Worm (Caenorhabditis elegans) whole organism, mixed stage, embryonic: Measurements from ENCODE around the gene F55C12.19.

Source experiments
- bed-3 ChIP-seq: fragments of 200-800 bp; sonication (Bioruptor generic); optimal IDR thresholded peaks from 3 replicates; lab custom pipeline; 2018; ENCODE audit warnings: mild to moderate bottlenecking, missing genetic modification characterization, moderate library complexity, missing compliant biosample characterization
- blmp-1 ChIP-seq: fragments of 150-350 bp; optimal IDR thresholded peaks from 2 replicates; lab custom pipeline; 2014; ENCODE audit warnings: missing biosample characterization, missing genetic modification characterization
- ceh-39 ChIP-seq: fragments of 150-350 bp; optimal IDR thresholded peaks from 2 replicates; lab custom pipeline; 2014; ENCODE audit warnings: missing biosample characterization, missing genetic modification characterization
- ceh-43 ChIP-seq: fragments of 200-800 bp; sonication (Bioruptor generic); optimal IDR thresholded peaks from 2 replicates; lab custom pipeline; 2018; ENCODE audit warnings: mild to moderate bottlenecking, missing genetic modification characterization, moderate library complexity, missing compliant biosample characterization
- ceh-83 ChIP-seq: fragments of 200-800 bp; sonication (Bioruptor generic); optimal IDR thresholded peaks from 2 replicates; lab custom pipeline; 2018; ENCODE audit warnings: mild to moderate bottlenecking, missing genetic modification characterization, missing compliant biosample characterization
- ces-1 ChIP-seq: fragments of 150-350 bp; optimal IDR thresholded peaks from 2 replicates; lab custom pipeline; 2014; ENCODE audit warnings: missing biosample characterization, missing genetic modification reagents, missing genetic modification characterization
- cnd-1 ChIP-seq: fragments of 200-800 bp; sonication (Bioruptor generic); optimal IDR thresholded peaks from 2 replicates; lab custom pipeline; 2018; ENCODE audit warnings: mild to moderate bottlenecking, missing genetic modification characterization, missing compliant biosample characterization
- drap-1 ChIP-seq: fragments of 200-800 bp; sonication (Bioruptor generic); optimal IDR thresholded peaks from 3 replicates; lab custom pipeline; 2018; ENCODE audit warnings: mild to moderate bottlenecking, missing genetic modification characterization, missing compliant biosample characterization
- elt-1 ChIP-seq: sonication (generic microtip); optimal IDR thresholded peaks from 2 replicates; lab custom pipeline; 2017; ENCODE audit warnings: missing genetic modification characterization, mild to moderate bottlenecking, missing compliant biosample characterization, antibody characterized with exemption, moderate library complexity, borderline replicate concordance; ENCODE audit not compliant: insufficient read depth
- elt-3 ChIP-seq: fragments of 150-350 bp; optimal IDR thresholded peaks from 2 replicates; lab custom pipeline; 2014; ENCODE audit warnings: missing biosample characterization, missing genetic modification characterization
- flh-1 ChIP-seq: fragments of 200-800 bp; sonication (Bioruptor generic); optimal IDR thresholded peaks from 2 replicates; lab custom pipeline; 2018; ENCODE audit warnings: mild to moderate bottlenecking, missing genetic modification characterization, moderate library complexity, missing compliant biosample characterization
- hlh-1 ChIP-seq: fragments of 150-350 bp; optimal IDR thresholded peaks from 2 replicates; lab custom pipeline; 2014; ENCODE audit warnings: missing biosample characterization, missing genetic modification reagents, missing genetic modification characterization
- lin-13 ChIP-seq: fragments of 150-350 bp; optimal IDR thresholded peaks from 2 replicates; lab custom pipeline; 2014; ENCODE audit warnings: missing biosample characterization, missing genetic modification characterization
- lin-32 ChIP-seq: fragments of 200-800 bp; sonication (Bioruptor generic); optimal IDR thresholded peaks from 2 replicates; lab custom pipeline; 2018; ENCODE audit warnings: mild to moderate bottlenecking, missing genetic modification characterization, missing compliant biosample characterization
- lsy-2 ChIP-seq: fragments of 150-350 bp; optimal IDR thresholded peaks from 2 replicates; lab custom pipeline; 2014; ENCODE audit warnings: missing biosample characterization, missing genetic modification characterization
- mab-5 ChIP-seq: fragments of 150-350 bp; optimal IDR thresholded peaks from 2 replicates; lab custom pipeline; 2014; ENCODE audit warnings: missing biosample characterization, missing genetic modification characterization
- mep-1 ChIP-seq: fragments of 150-350 bp; optimal IDR thresholded peaks from 2 replicates; lab custom pipeline; 2017; ENCODE audit warnings: missing biosample characterization, missing genetic modification reagents, missing genetic modification characterization, inconsistent platforms
- mls-2 ChIP-seq: sonication (generic microtip); optimal IDR thresholded peaks from 2 replicates; lab custom pipeline; 2016; ENCODE audit warnings: mild to moderate bottlenecking, missing genetic modification characterization, moderate library complexity, missing compliant biosample characterization
- nhr-2 ChIP-seq: fragments of 150-350 bp; optimal IDR thresholded peaks from 2 replicates; lab custom pipeline; 2014; ENCODE audit warnings: missing biosample characterization, missing genetic modification characterization
- nhr-237 ChIP-seq: fragments of 150-350 bp; optimal IDR thresholded peaks from 2 replicates; lab custom pipeline; 2014; ENCODE audit warnings: missing biosample characterization, missing genetic modification characterization
- nhr-28 ChIP-seq: fragments of 150-350 bp; optimal IDR thresholded peaks from 2 replicates; lab custom pipeline; 2014; ENCODE audit warnings: missing biosample characterization, missing genetic modification characterization
- nhr-76 ChIP-seq: sonication (generic microtip); optimal IDR thresholded peaks from 2 replicates; lab custom pipeline; 2017; ENCODE audit warnings: missing biosample characterization, missing genetic modification characterization
- pha-4 ChIP-seq: fragments of 150-350 bp; optimal IDR thresholded peaks from 2 replicates; lab custom pipeline; 2018; ENCODE audit warnings: missing biosample characterization, missing genetic modification reagents, missing genetic modification characterization
- sem-2 ChIP-seq: fragments of 200-800 bp; sonication (Bioruptor generic); optimal IDR thresholded peaks from 2 replicates; lab custom pipeline; 2018; ENCODE audit warnings: mild to moderate bottlenecking, missing genetic modification characterization, missing compliant biosample characterization
- tbx-8 ChIP-seq: fragments of 200-800 bp; sonication (Bioruptor generic); optimal IDR thresholded peaks from 2 replicates; lab custom pipeline; 2018; ENCODE audit warnings: mild to moderate bottlenecking, missing genetic modification characterization, moderate library complexity, missing compliant biosample characterization
- unc-120 ChIP-seq: sonication (generic microtip); optimal IDR thresholded peaks from 2 replicates; lab custom pipeline; 2017; ENCODE audit warnings: missing genetic modification characterization, missing compliant biosample characterization; ENCODE audit not compliant: poor library complexity, severe bottlenecking
- unc-39 ChIP-seq: fragments of 150-350 bp; optimal IDR thresholded peaks from 2 replicates; lab custom pipeline; 2014; ENCODE audit warnings: missing biosample characterization, missing genetic modification characterization
- unc-62 ChIP-seq: fragments of 150-350 bp; optimal IDR thresholded peaks from 2 replicates; lab custom pipeline; 2014; ENCODE audit warnings: missing biosample characterization, missing genetic modification reagents, missing genetic modification characterization
- zip-8 ChIP-seq: fragments of 150-350 bp; optimal IDR thresholded peaks from 2 replicates; lab custom pipeline; 2014; ENCODE audit warnings: missing biosample characterization, missing genetic modification characterization
- ztf-11 ChIP-seq: fragments of 150-350 bp; optimal IDR thresholded peaks from 2 replicates; lab custom pipeline; 2014; ENCODE audit warnings: missing biosample characterization, missing genetic modification characterization

The F55C12.19 gene

ce11 chrII:5860621-5861020 is 5.3 kb upstream of the F55C12.19 start:
- TF ChIP-seq hlh-1 (tag; lab: Kevin White, UChicago) (no peak), tbx-8 (GFP tag; lab: Kevin White, UChicago) (no peak), drap-1 (GFP tag; lab: Kevin White, UChicago) (no peak), cnd-1 (tag; lab: Kevin White, UChicago) (no peak), unc-120 (tag; lab: Kevin White, UChicago) (no peak), ceh-43 (GFP tag; lab: Kevin White, UChicago) (no peak)

ce11 chrII:5863893-5864292 is 2.0 kb upstream of the F55C12.19 start, which contains the start of gene tag-234:
Gene tag-234, plus strand, starts transcription at chrII:5864193.
- no peak for TF ChIP-seq mab-5 (tag; lab: Kevin White, UChicago)
- no peak for TF ChIP-seq nhr-28 (tag; lab: Kevin White, UChicago)
- TF ChIP-seq ceh-39 (tag; lab: Kevin White, UChicago) = no peak
- no peak for TF ChIP-seq mep-1 (tag; lab: Kevin White, UChicago)
- TF ChIP-seq unc-62 (GFP tag; lab: Kevin White, UChicago) = no peak
- no peak for TF ChIP-seq drap-1 (GFP tag; lab: Kevin White, UChicago)
- TF ChIP-seq mls-2 (tag; lab: Kevin White, UChicago) = no peak
- no peak for TF ChIP-seq unc-120 (tag; lab: Kevin White, UChicago)
- no peak for TF ChIP-seq unc-39 (tag; lab: Kevin White, UChicago)
- no peak for TF ChIP-seq lsy-2 (tag; lab: Kevin White, UChicago)
- TF ChIP-seq flh-1 (GFP tag; lab: Kevin White, UChicago) = no peak
- TF ChIP-seq ceh-43 (GFP tag; lab: Kevin White, UChicago) = no peak
- no peak for TF ChIP-seq ces-1
- TF ChIP-seq, all 35 proteins: peak for 0

ce11 chrII:5866920-5867319 is 981 bp downstream of the F55C12.19 start:
- TF ChIP-seq drap-1 (GFP tag; lab: Kevin White, UChicago) = no peak
- TF ChIP-seq, all 35 proteins: peak for 0

DNA sequence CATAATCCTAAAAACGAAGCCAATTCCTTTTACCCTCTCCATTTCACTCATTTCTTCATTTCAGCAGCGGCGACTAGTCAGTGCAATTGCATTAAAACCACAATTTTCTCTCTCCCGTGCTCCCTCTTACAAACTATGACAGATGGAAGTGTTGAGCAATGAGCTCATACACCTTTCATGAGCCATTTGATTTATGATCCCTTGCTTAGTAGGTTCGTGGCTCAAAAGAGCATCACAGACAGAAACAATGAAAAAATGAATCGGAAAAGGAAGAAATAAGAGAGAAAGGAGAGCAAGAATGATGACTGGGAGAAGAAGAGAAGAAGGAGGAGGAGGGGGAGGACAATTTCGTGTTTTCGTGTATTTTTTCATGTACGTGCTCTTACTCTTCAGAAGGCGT is 5.6 kb downstream of the F55C12.19 start:
- no peak for TF ChIP-seq nhr-76 (tag; lab: Kevin White, UChicago)
- TF ChIP-seq ces-1 = peak; percentile 36

ce11 chrII:5872414-5872813 is 6.5 kb downstream of the F55C12.19 start:
- TF ChIP-seq nhr-2 (no peak), lin-13 (tag; lab: Kevin White, UChicago) (no peak), ceh-83 (no peak), ces-1 (no peak), nhr-28 (tag; lab: Kevin White, UChicago) (no peak), unc-62 (GFP tag; lab: Kevin White, UChicago) (no peak), ztf-11 (no peak), unc-120 (tag; lab: Kevin White, UChicago) (no peak), sem-2 (no peak), nhr-237 (tag; lab: Kevin White, UChicago) (no peak), elt-3 (tag; lab: Kevin White, UChicago) (no peak), hlh-1 (tag; lab: Kevin White, UChicago) (no peak)

- TF ChIP-seq cnd-1 (tag; lab: Kevin White, UChicago) (no peak), lin-13 (tag; lab: Kevin White, UChicago) (peak; percentile 54), mep-1 (tag; lab: Kevin White, UChicago) (peak; percentile 86), bed-3 (GFP tag; lab: Kevin White, UChicago) (no peak), ces-1 (peak; percentile 89), lsy-2 (tag; lab: Kevin White, UChicago) (peak; percentile 30), elt-1 (tag; lab: Kevin White, UChicago) (no peak)
These were observed 7.7 kb downstream of the F55C12.19 start, which contains the start of gene tex-2 for ce11 chrII:5873564-5874070. Gene tex-2, minus strand, starts transcription at chrII:5873614.

DNA sequence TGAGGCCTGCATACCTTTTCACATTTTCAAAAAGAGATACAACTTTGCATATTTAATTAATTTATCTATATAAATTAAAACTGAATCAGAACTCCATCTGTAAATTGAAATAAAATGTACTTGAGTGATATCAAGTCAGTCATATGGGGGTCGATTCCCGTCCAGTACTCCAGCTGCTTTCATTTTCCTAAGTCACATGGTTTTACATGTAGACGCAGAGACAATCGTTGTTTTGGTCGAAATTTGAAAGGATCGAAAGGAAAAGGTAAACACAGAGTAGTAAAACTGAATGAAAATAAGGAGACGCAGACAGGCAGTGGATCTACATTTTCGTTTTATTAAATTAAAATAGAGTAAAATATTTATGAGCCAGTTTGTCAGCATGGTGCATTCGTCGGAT is 8.2 kb downstream of the F55C12.19 start:
- TF ChIP-seq pha-4 (tag; lab: Kevin White, UChicago) (no peak), lin-13 (tag; lab: Kevin White, UChicago) (no peak), unc-120 (tag; lab: Kevin White, UChicago) (no peak), ceh-39 (tag; lab: Kevin White, UChicago) (no peak), lin-32 (GFP tag; lab: Kevin White, UChicago) (no peak), mab-5 (tag; lab: Kevin White, UChicago) (no peak), ceh-83 (no peak), ceh-43 (GFP tag; lab: Kevin White, UChicago) (no peak), blmp-1 (tag; lab: Kevin White, UChicago) (no peak), nhr-76 (tag; lab: Kevin White, UChicago) (no peak), zip-8 (tag; lab: Kevin White, UChicago) (no peak), unc-39 (tag; lab: Kevin White, UChicago) (no peak)
- TF ChIP-seq, all 35 proteins: peak for 0
